Fruit fly (Drosophila melanogaster): ENCODE measurements around the gene CG31342.
A peak's percentile ranks its signal among the peaks of the same experiment; 100 is the strongest.

Gene CG31342

dm6 chr3R:13012351-13012750 is 26.5 kb downstream of the CG31342 start (continued):
- TF ChIP-seq dpn (GFP tag; optimal IDR thresholded peaks at IDR 0.05) (peak; percentile 73 to 75), CG9215 (GFP tag; IDR thresholded peaks at IDR 0.05) (peak; percentile 23; the same call in 1 of the 2 replicates), hth (optimal IDR thresholded peaks at IDR 0.05) (no peak), ase (GFP tag; IDR thresholded peaks at IDR 0.05) (peak; percentile 69; the same call in 2 of the 3 replicates), CG12071 (GFP tag; optimal IDR thresholded peaks at IDR 0.05) (no peak), CG11560 (tag; IDR thresholded peaks at IDR 0.05) (no peak; the same call in 2 of the 3 replicates), fd102C (GFP tag; optimal IDR thresholded peaks at IDR 0.05) (no peak), hb (GFP tag; IDR thresholded peaks at IDR 0.05; ENCODE audit: partially characterized antibody) (no peak), her (GFP tag; optimal IDR thresholded peaks at IDR 0.05) (peak; percentile 20), Eip74EF (GFP tag; optimal IDR thresholded peaks at IDR 0.05) (no peak), CG14710 (tag; optimal IDR thresholded peaks at IDR 0.05) (no peak), CG3995 (GFP tag; optimal IDR thresholded peaks at IDR 0.05) (no peak), CG13775 (GFP tag; optimal IDR thresholded peaks at IDR 0.05) (peak; percentile 41), Myb (GFP tag; optimal IDR thresholded peaks at IDR 0.05) (peak; percentile 51), Deaf1 (tag; optimal IDR thresholded peaks at IDR 0.05) (peak; percentile 26), unpg (GFP tag; optimal IDR thresholded peaks at IDR 0.05) (peak; percentile 52), grn (GFP tag; optimal IDR thresholded peaks at IDR 0.05) (no peak), croc (GFP tag; conservative IDR thresholded peaks at IDR 0.05) (peak; percentile 24; the same call in 2 of the 3 replicates), Sin3A (optimal IDR thresholded peaks at IDR 0.05) (no peak), CG3838 (GFP tag; optimal IDR thresholded peaks at IDR 0.05) (peak; percentile 54), Dip3 (GFP tag; optimal IDR thresholded peaks at IDR 0.05) (peak; percentile 69), CG11723 (GFP tag; optimal IDR thresholded peaks at IDR 0.05) (peak; percentile 49), chif (GFP tag; optimal IDR thresholded peaks at IDR 0.05) (peak; percentile 58 to 62), gce (GFP tag; IDR thresholded peaks at IDR 0.05) (peak; percentile 60; the same call in 1 of the 3 replicates), Lhr (GFP tag; optimal IDR thresholded peaks at IDR 0.05) (no peak), ewg (GFP tag; optimal IDR thresholded peaks at IDR 0.05) (peak; percentile 88), Ravus (GFP tag; IDR thresholded peaks at IDR 0.05) (no peak; the same call in 1 of the 2 replicates), ro (GFP tag; IDR thresholded peaks at IDR 0.05) (no peak), Hmr (GFP tag; optimal IDR thresholded peaks at IDR 0.05) (peak; percentile 57), Camta (GFP tag; optimal IDR thresholded peaks at IDR 0.05) (peak; percentile 58), CG42726 (GFP tag; IDR thresholded peaks at IDR 0.05; ENCODE audit: partially characterized antibody) (0 out of 2 replicates have a peak, but pooled peaks have one; percentile 52), CG14860 (GFP tag; IDR thresholded peaks at IDR 0.05; ENCODE audit: partially characterized antibody) (no peak), exex (tag; optimal IDR thresholded peaks at IDR 0.05) (no peak), CG7963 (GFP tag; IDR thresholded peaks at IDR 0.05; ENCODE audit: partially characterized antibody) (no peak), CG17186 (GFP tag; optimal IDR thresholded peaks at IDR 0.05) (peak; percentile 17), CG5180 (GFP tag; optimal IDR thresholded peaks at IDR 0.05) (peak; percentile 74), tup (GFP tag; optimal IDR thresholded peaks at IDR 0.05) (peak; percentile 22), pros (GFP tag; optimal IDR thresholded peaks at IDR 0.05) (peak; percentile 29), HLHmδ (GFP tag; optimal IDR thresholded peaks at IDR 0.05) (peak; percentile 26), Asciz (GFP tag; optimal IDR thresholded peaks at IDR 0.05) (no peak), CG12942 (GFP tag; optimal IDR thresholded peaks at IDR 0.05) (peak; percentile 49), CG12155 (GFP tag; optimal IDR thresholded peaks at IDR 0.05) (peak; percentile 94), CG8359 (GFP tag; optimal IDR thresholded peaks at IDR 0.05; ENCODE audit: borderline replicate concordance) (no peak), Optix (GFP tag; IDR thresholded peaks at IDR 0.05) (peak; percentile 71; the same call in 2 of the 3 replicates), YL-1 (GFP tag; optimal IDR thresholded peaks at IDR 0.05) (peak; percentile 29), hbn (GFP tag; IDR thresholded peaks at IDR 0.05; ENCODE audit: partially characterized antibody) (no peak), lab (GFP tag; optimal IDR thresholded peaks at IDR 0.05) (peak; percentile 77), CG16813 (GFP tag; IDR thresholded peaks at IDR 0.05; ENCODE audit: partially characterized antibody) (no peak), CG9727 (GFP tag; optimal IDR thresholded peaks at IDR 0.05) (peak; percentile 44)
